Fruit fly (Drosophila melanogaster) S2 (cell line): Measurements from ENCODE around the gene CG12516.

ENCODE experiments used
- CG8478 ChIP-seq: fragments of >200 bp; optimal IDR thresholded peaks from 2 replicates; lab custom pipeline; 2018
- CTCF ChIP-seq, 2 experiments: fragments of >200 bp; optimal IDR thresholded peaks; 2 replicates each; lab custom pipeline; 2018

CG12516 gene

dm6 chr3R:28304505-28304904 is at the start of gene CG12516:
Gene CG12516, minus strand, starts transcription at chr3R:28304605.
- no peak for TF ChIP-seq CG8478 (lab: Kevin White, UChicago)
- no peak for TF ChIP-seq CTCF (optimal IDR thresholded peaks at IDR 0.05; lab: Kevin White, UChicago)

dm6 chr3R:28351942-28352341 is 47.5 kb upstream of the CG12516 start, which contains the start of gene Or98b:
Gene Or98b, plus strand, starts transcription at chr3R:28352242.
- TF ChIP-seq CTCF (optimal IDR thresholded peaks at IDR 0.05; lab: Kevin White, UChicago): no peak
- TF ChIP-seq CG8478 (lab: Kevin White, UChicago): no peak

- TF ChIP-seq CG8478 (lab: Kevin White, UChicago): no peak
- TF ChIP-seq CTCF (optimal IDR thresholded peaks at IDR 0.05; lab: Kevin White, UChicago): peak; percentile 95 to 96
These were observed 40.9 kb upstream of the CG12516 start for dm6 chr3R:28345287-28345686.

- no peak for TF ChIP-seq CTCF (optimal IDR thresholded peaks at IDR 0.05; lab: Kevin White, UChicago)
These were observed 36.2 kb upstream of the CG12516 start for dm6 chr3R:28340606-28340999.

DNA sequence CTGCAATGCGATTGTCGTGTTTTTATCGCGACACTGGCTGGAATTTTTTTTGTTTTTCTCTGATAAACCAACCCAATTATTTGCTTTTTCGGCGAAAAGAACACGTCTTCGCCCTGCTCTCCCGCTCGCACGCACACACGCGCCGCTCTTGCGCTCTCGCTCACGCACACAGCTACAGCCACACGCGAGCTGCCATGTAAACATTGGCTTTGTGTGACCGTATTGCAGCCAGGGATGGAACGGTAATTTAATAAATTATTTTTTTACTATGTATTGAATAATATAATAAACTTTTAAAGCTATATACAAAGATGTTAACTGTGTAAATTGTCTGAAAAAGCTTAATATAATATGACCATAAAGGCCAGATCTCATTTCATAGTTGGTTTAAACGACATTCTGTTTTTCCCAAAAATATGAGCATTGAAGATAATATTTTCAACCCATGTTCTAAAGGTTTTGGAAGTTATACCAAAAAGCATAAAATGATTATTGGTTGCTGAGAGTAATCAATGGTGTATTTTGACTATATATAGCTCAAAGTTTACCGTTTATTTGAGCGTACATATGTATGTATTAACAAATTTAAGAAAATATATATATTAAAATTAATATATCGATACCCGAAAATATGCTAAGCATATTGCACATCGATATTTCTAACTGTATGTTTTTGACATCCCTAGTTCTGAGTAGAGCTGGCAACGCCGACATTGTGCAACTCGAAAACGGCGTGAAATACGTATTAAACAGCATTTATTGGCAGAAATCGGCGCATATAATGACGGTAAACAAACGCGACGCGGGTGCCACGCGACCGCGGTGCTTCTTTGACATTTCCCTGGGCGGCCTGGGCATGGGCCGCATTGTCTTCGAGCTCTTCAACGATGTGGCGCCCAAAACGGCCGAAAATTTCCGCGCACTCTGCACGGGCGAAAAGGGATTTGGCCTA is 35.5 kb upstream of the CG12516 start, which contains the start of the genes Gfat2 and Moca-cyp:
Gfat2 (minus strand) TSS at position 112 of the 952 bp plus-strand sequence.
Moca-cyp (plus strand) TSS at position 681 of the 952 bp plus-strand sequence.
- TF ChIP-seq CTCF (optimal IDR thresholded peaks at IDR 0.05; lab: Kevin White, UChicago): peak in 1 of 2 experiments; percentile 29
- no peak for TF ChIP-seq CG8478 (lab: Kevin White, UChicago)

- TF ChIP-seq CG8478 (lab: Kevin White, UChicago) (no peak), CTCF (optimal IDR thresholded peaks at IDR 0.05; lab: Kevin White, UChicago) (peak in 1 of 2 experiments; percentile 19)
These were observed 31.8 kb upstream of the CG12516 start, which contains the start of gene larp for dm6 chr3R:28336046-28336771. Gene larp, minus strand, starts transcription at chr3R:28336440.

dm6 chr3R:28335462-28335998 is 31.1 kb upstream of the CG12516 start:
- TF ChIP-seq CG8478 (lab: Kevin White, UChicago): no peak
- peak; percentile 3 to 52 for TF ChIP-seq CTCF (optimal IDR thresholded peaks at IDR 0.05; lab: Kevin White, UChicago)

DNA sequence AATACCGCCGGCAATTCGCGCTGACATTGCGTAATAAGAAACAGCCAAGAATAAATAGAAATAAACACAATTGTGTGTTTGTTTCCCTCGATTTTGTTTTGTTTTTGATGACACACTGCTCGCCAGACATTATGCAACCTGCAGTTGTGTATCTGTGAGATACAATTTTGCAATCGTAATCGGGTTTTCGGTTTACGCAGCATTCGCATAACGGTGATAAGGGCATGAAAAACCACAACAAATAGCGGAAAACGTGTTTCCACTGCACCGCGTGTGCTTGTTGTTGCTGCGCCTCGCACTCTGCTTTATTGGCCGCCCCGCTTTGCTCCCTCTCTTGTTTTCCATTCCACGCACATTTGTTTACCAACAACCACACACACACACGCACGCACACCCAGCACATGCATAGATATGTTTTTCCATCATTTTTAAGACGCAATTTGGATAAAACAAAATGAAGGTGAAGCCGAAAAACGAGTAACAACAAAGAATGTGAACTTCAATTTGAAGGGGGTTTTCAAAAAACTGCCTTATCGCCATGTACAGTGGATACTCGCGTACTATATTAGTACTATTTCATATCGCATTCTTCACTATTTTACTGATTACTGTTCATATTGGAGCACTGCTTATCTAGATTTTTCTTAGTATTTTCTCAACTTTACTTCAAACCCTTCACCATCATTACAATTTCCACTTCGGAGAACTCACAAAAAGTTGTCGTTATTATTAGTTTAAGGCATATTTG is 28.4 kb upstream of the CG12516 start:
- TF ChIP-seq CTCF (optimal IDR thresholded peaks at IDR 0.05; lab: Kevin White, UChicago): no peak

dm6 chr3R:28332137-28332671 is 27.8 kb upstream of the CG12516 start:
- no peak for TF ChIP-seq CTCF (optimal IDR thresholded peaks at IDR 0.05; lab: Kevin White, UChicago)

DNA sequence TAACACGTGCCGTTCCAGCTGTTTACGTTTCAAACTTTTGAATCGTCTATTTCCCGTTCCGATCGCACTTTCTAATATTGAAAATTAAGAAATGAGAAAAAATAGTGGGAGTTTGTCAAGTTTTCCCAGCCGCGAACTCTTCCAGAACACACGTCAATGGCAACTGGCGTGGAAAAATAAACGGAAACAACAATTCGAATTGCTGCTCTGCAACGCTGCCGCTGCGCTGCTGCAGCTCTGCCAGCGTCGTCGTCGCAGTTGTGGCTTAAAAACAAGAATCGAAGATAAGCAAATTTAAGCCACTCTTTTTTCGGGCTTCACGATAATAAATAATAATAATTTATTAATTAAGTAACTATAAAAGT is 26.7 kb upstream of the CG12516 start:
- TF ChIP-seq CG8478 (lab: Kevin White, UChicago): no peak
- TF ChIP-seq CTCF (optimal IDR thresholded peaks at IDR 0.05; lab: Kevin White, UChicago): no peak

DNA sequence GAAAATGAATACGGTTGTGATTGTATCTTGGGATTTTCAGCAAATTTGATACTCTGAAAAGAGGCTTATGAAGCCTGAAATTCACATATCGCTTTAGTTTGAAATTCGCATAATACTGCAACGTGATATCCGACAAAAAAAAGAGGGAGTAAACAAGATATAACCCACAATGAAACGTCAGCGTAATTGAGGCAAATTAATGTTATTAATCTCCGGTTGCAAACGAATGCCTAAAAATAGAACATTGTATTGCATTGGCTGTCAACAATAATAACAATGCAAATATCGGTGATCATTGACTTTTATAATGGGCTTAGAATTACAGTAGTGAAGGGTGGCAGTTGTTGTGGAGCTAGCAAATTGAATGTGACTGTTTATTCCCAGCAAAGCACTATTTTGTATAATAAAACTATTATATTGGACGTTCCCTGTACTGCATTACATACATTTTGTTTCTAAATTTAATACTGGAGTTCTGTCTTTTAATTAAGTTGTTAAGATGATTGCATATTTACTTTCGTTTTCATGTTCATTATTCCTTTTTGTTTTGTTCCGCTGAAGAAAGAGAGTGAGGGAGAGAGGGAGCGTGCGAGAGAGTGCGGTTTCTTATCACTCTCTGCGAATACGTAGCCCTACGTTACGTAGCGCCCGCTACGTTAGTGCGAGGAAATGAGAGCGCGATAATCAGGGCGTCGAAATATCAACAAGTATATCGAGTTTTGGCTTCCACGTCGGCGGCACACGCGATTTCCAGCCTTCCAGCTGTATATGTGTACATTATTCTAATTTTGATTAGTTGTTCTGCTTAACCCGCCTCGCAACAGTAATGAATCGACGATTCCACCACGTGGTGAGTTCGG is 26.1 kb upstream of the CG12516 start:
- no peak for TF ChIP-seq CTCF (optimal IDR thresholded peaks at IDR 0.05; lab: Kevin White, UChicago)
- no peak for TF ChIP-seq CG8478 (lab: Kevin White, UChicago)

DNA sequence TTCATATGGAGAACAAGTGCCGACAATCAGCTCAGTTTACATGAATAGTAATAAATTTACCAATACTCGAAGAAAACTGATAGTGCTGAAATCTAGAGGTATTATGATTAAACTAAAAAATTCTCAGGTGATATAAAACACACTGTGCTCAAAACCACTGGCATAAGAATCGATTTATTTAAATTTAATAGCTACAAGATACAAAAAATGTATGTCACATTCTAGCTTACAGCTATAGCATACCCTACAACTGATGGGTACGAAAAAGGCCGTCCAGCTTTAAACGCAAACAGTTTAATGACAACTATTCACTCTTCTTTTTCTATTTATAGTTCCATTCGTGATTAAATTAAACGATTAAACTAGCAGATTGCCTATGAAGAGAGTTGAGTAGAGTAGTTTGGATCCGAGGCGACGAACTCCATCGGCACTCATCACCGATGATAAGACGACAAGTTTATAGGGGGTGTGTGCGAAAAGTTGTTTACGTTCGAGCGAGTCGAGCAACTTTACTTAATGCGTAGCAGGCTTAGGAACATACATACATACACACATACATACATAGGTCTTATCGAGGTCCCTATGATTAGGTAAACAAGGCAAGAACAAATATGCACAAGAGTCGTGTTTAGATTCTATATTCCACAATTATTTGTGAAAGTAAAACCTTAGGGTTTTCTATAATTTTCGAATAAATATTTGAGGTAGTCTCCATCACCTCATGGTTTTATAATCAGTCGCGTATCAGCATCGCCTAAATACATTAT is 24.6 kb upstream of the CG12516 start:
- TF ChIP-seq CTCF (optimal IDR thresholded peaks at IDR 0.05; lab: Kevin White, UChicago) (no peak), CG8478 (lab: Kevin White, UChicago) (no peak)
